Fruit fly (Drosophila melanogaster): ENCODE results near the gene CG12502.

The CG12502 gene

DNA sequence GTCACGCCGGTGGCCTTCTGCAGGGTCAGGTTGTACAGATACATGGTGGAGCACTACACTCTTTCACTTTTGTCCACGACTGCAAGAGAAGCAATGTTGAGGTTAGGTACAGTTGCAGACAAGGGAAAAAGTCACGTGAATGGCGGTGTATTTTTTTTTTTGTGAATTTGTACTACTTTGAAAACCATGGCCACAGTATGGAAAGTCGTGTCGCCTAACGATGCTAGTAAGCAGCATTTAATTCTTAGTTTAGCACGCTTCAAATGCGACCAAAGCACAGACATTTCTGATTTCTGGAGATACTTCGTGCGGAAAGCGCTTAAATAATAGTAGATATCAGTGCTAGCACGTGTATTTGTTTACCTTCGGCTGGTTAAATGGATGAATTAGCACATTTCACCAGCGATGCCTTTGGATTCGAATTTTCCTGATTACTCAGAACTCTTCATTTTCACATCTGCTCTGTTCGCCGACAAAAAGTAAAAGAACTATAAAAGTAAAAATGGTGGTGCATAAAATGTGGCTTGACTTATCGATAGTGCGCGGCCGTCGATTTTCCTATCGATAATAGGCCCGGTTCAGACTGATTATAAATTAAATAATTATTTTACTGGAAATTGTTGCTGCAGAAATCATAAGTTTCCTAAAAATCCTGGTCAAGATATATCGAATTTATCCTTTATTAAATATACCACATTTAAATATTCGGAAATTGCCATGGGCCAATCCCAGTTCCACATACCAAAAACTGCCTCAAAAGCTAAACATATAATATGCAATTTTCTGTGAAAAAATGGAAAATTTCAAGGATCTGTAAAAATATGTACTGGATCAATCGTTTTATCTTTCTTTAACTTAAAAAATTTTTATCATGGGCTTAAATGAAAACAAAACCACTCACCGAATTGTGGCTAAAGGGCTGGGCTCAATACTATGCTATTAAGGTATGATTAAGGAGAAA, 32.0 kb upstream of the CG12502 start, which contains the start of gene Sf3b3 (continued):
- TF ChIP-seq Ptx1 (GFP tag; IDR thresholded peaks at IDR 0.05) (no peak), CG16813 (GFP tag; IDR thresholded peaks at IDR 0.05; ENCODE audit: partially characterized antibody) (peak; percentile 54), CG3281 (GFP tag; optimal IDR thresholded peaks at IDR 0.05) (peak; percentile 10), dysf (GFP tag; IDR thresholded peaks at IDR 0.05) (0 out of 3 replicates have a peak, but pooled peaks have one; percentile 33), CG12155 (GFP tag; optimal IDR thresholded peaks at IDR 0.05) (no peak), cato (GFP tag; optimal IDR thresholded peaks at IDR 0.05; ENCODE audit: borderline replicate concordance) (no peak), D19B (GFP tag; optimal IDR thresholded peaks at IDR 0.05) (no peak), ac (GFP tag; optimal IDR thresholded peaks at IDR 0.05) (no peak), Lhr (GFP tag; optimal IDR thresholded peaks at IDR 0.05) (no peak), grau (tag; optimal IDR thresholded peaks at IDR 0.05) (no peak), bbx (GFP tag; IDR thresholded peaks at IDR 0.05; ENCODE audit: partially characterized antibody) (peak; percentile 83), CG12769 (tag; optimal IDR thresholded peaks at IDR 0.05) (no peak), Bteb2 (GFP tag; optimal IDR thresholded peaks at IDR 0.05) (no peak), CG8388 (GFP tag; optimal IDR thresholded peaks at IDR 0.05) (no peak), ham (GFP tag; IDR thresholded peaks at IDR 0.05) (no peak), her (GFP tag; optimal IDR thresholded peaks at IDR 0.05) (no peak), dmrt11E (tag; optimal IDR thresholded peaks at IDR 0.05) (no peak), Mrtf (GFP tag; IDR thresholded peaks at IDR 0.05) (no peak), CG4820 (GFP tag; optimal IDR thresholded peaks at IDR 0.05) (no peak), CG9797 (GFP tag; optimal IDR thresholded peaks at IDR 0.05) (no peak), ewg (GFP tag; optimal IDR thresholded peaks at IDR 0.05) (no peak), CG33213 (GFP tag; optimal IDR thresholded peaks at IDR 0.05) (no peak), en (GFP tag; optimal IDR thresholded peaks at IDR 0.05) (no peak), CG6791 (GFP tag; IDR thresholded peaks at IDR 0.05; ENCODE audit: partially characterized antibody) (peak; percentile 80), onecut (GFP tag; IDR thresholded peaks at IDR 0.05) (no peak), CG10267 (tag; optimal IDR thresholded peaks at IDR 0.05) (no peak), NC2β (GFP tag; optimal IDR thresholded peaks at IDR 0.05) (no peak), CG15269 (tag; optimal IDR thresholded peaks at IDR 0.05) (no peak), hkb (optimal IDR thresholded peaks at IDR 0.05) (no peak), hkb (GFP tag; IDR thresholded peaks at IDR 0.05) (0 out of 2 replicates have a peak, but pooled peaks have one; percentile 22), tgo (GFP tag; IDR thresholded peaks at IDR 0.05) (no peak), CG16779 (GFP tag; IDR thresholded peaks at IDR 0.05) (no peak), CG1602 (GFP tag; optimal IDR thresholded peaks at IDR 0.05) (no peak), Sry-δ (GFP tag; optimal IDR thresholded peaks at IDR 0.05) (peak; percentile 74), Hey (tag; optimal IDR thresholded peaks at IDR 0.05) (no peak), hbn (GFP tag; IDR thresholded peaks at IDR 0.05; ENCODE audit: partially characterized antibody) (peak; percentile 25; the same call in 1 of the 2 replicates), Rx (GFP tag; IDR thresholded peaks at IDR 0.05) (no peak), CG7839 (tag; optimal IDR thresholded peaks at IDR 0.05) (peak; percentile 21), gcm (GFP tag; optimal IDR thresholded peaks at IDR 0.05) (no peak), CG11504 (tag; optimal IDR thresholded peaks at IDR 0.05) (no peak), pfk (GFP tag; optimal IDR thresholded peaks at IDR 0.05) (no peak), pita (GFP tag; optimal IDR thresholded peaks at IDR 0.05) (no peak), dpn (GFP tag; optimal IDR thresholded peaks at IDR 0.05) (no peak), CG9876 (GFP tag; optimal IDR thresholded peaks at IDR 0.05) (no peak), CG10147 (GFP tag; optimal IDR thresholded peaks at IDR 0.05) (no peak), trh (GFP tag; optimal IDR thresholded peaks at IDR 0.05) (no peak), slou (GFP tag; optimal IDR thresholded peaks at IDR 0.05) (no peak), CG9817 (tag; optimal IDR thresholded peaks at IDR 0.05) (no peak), lilli (GFP tag; optimal IDR thresholded peaks at IDR 0.05) (peak; percentile 17)
